Fruit fly (Drosophila melanogaster) Kc167 (cell line): ENCODE data around the gene pav.

Source experiments
- Sin3A ChIP-seq: fragments of >200 bp; optimal IDR thresholded peaks from 2 replicates; lab custom pipeline; 2018; ENCODE audit warnings: missing external identifiers
- h ChIP-seq: fragments of >200 bp; optimal IDR thresholded peaks from 3 replicates; lab custom pipeline; 2018; ENCODE audit warnings: missing external identifiers
- insv ChIP-seq: fragments of >200 bp; optimal IDR thresholded peaks from 3 replicates; lab custom pipeline; 2018; ENCODE audit warnings: missing external identifiers
- psq ChIP-seq: fragments of >200 bp; optimal IDR thresholded peaks from 2 replicates; lab custom pipeline; 2017; ENCODE audit warnings: missing external identifiers
- ttk ChIP-seq: sonication (Bioruptor generic); optimal IDR thresholded peaks from 2 replicates; lab custom pipeline; 2017; ENCODE audit warnings: missing external identifiers

DNA sequence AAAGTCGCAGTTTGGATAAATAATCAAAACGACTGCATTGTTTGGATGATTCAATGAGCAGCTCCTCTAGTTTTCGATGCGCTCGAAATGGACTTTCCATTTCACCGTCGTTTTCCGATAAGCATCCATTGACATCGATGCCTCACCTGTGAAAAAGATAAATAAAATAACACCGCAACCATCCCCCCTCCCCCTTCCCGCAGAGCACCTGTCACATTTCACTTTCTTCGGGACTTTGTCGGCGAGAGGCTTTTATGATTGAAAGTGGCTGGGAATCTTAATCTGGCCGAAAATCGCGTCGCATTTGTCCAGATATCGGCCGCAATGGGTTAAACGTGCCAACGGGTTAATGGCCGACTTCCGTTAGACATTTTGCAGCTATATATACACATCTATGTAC, 26.7 kb downstream of the pav start:
- TF ChIP-seq psq (lab: Kevin White, UChicago) (no peak), insv (no peak), h (lab: Kevin White, UChicago) (no peak), ttk (lab: Kevin White, UChicago) (no peak), Sin3A (no peak)
